Worm (Caenorhabditis elegans) whole organism, young adult: Measurements from ENCODE around the gene C24H10.2.

ENCODE experiments used
- B0336.3 ChIP-seq: fragments of 200-800 bp; sonication (Bioruptor generic); IDR thresholded peaks from 2 replicates; pipeline ENCODE4 v1.3.6; 2022; ENCODE audit warnings: missing genetic modification characterization, missing compliant biosample characterization
- F10E7.11 ChIP-seq: sonication (generic microtip); optimal IDR thresholded peaks from 2 replicates; lab custom pipeline; 2017; ENCODE audit warnings: mild to moderate bottlenecking, missing genetic modification characterization, moderate library complexity, missing compliant biosample characterization
- F39B2.1 ChIP-seq: fragments of 200-800 bp; sonication (Bioruptor generic); IDR thresholded peaks from 2 replicates; pipeline ENCODE4 v1.3.6; 2022; ENCODE audit warnings: missing genetic modification reagents, missing genetic modification characterization, missing compliant biosample characterization
- F57A8.1 ChIP-seq: fragments of 200-800 bp; sonication (Bioruptor generic); optimal IDR thresholded peaks from 2 replicates; lab custom pipeline; 2018; ENCODE audit warnings: mild to moderate bottlenecking, missing genetic modification characterization, moderate library complexity, missing compliant biosample characterization
- K11D2.4 ChIP-seq: fragments of 200-800 bp; sonication (Bioruptor generic); IDR thresholded peaks from 2 replicates; pipeline ENCODE4 v1.3.6; 2022; ENCODE audit warnings: missing genetic modification reagents, missing genetic modification characterization, missing compliant biosample characterization
- T07F8.4 ChIP-seq: sonication (generic microtip); optimal IDR thresholded peaks from 2 replicates; lab custom pipeline; 2016; ENCODE audit warnings: mild to moderate bottlenecking, missing genetic modification characterization, moderate library complexity, missing compliant biosample characterization
- Y53G8AR.9 ChIP-seq: fragments of 200-800 bp; sonication (Bioruptor generic); conservative IDR thresholded peaks from 2 replicates; pipeline ENCODE4 v1.3.6; 2022; ENCODE audit warnings: missing genetic modification reagents, missing genetic modification characterization, missing compliant biosample characterization
- Y67H2A.10 ChIP-seq: fragments of 200-800 bp; sonication (Bioruptor generic); conservative IDR thresholded peaks from 2 replicates; pipeline ENCODE4 v1.3.6; 2022; ENCODE audit warnings: missing genetic modification reagents, missing genetic modification characterization, missing compliant biosample characterization
- ama-1 ChIP-seq, 3 experiments: fragments of 150-350 bp in 1 of 3; sonication (generic microtip) in 2 of 3; optimal IDR thresholded peaks; 2 replicates each; lab custom pipeline; 2014 to 2018; ENCODE audit warnings: missing biosample characterization in 2 of 3, missing genetic modification characterization in 2 of 3, missing genetic modification reagents in 2 of 3
- aptf-3 ChIP-seq: fragments of 200-800 bp; sonication (Bioruptor generic); IDR thresholded peaks from 2 replicates; pipeline ENCODE4 v1.3.6; 2022; ENCODE audit warnings: missing genetic modification characterization, missing compliant biosample characterization
- atf-7 ChIP-seq: sonication (generic microtip); optimal IDR thresholded peaks from 2 replicates; lab custom pipeline; 2017; ENCODE audit warnings: mild to moderate bottlenecking, missing genetic modification characterization, missing compliant biosample characterization
- attf-3 ChIP-seq: fragments of 200-800 bp; sonication (Bioruptor generic); conservative IDR thresholded peaks from 2 replicates; pipeline ENCODE4 v1.3.6; 2022; ENCODE audit warnings: missing genetic modification reagents, missing genetic modification characterization, missing compliant biosample characterization
- cebp-1 ChIP-seq, 2 experiments: fragments of 200-800 bp in 1 of 2; sonication (Bioruptor generic) in 1 of 2; sonication (generic microtip) in 1 of 2; IDR thresholded peaks in 1 of 2; optimal IDR thresholded peaks in 1 of 2; 2 replicates each; pipeline versions ENCODE4 v1.3.6 to Lab custom; 2017 to 2022; ENCODE audit warnings: missing compliant biosample characterization in 2 of 2, missing genetic modification characterization in 2 of 2, mild to moderate bottlenecking in 1 of 2, missing genetic modification reagents in 1 of 2, moderate library complexity in 1 of 2
- cebp-2 ChIP-seq: fragments of 200-800 bp; sonication (Bioruptor generic); IDR thresholded peaks from 2 replicates; pipeline ENCODE4 v1.3.6; 2022; ENCODE audit warnings: missing genetic modification characterization, missing compliant biosample characterization
- ceh-40 ChIP-seq: fragments of 200-800 bp; sonication (Bioruptor generic); IDR thresholded peaks from 2 replicates; pipeline ENCODE4 v1.3.6; 2022; ENCODE audit warnings: missing genetic modification characterization, missing compliant biosample characterization
- ceh-79 ChIP-seq: sonication (generic microtip); optimal IDR thresholded peaks from 2 replicates; lab custom pipeline; 2017; ENCODE audit warnings: mild to moderate bottlenecking, missing genetic modification characterization, missing compliant biosample characterization
- chd-7 ChIP-seq: sonication (generic microtip); optimal IDR thresholded peaks from 2 replicates; lab custom pipeline; 2016; ENCODE audit warnings: mild to moderate bottlenecking, missing genetic modification characterization, moderate library complexity, missing compliant biosample characterization
- dpff-1 ChIP-seq: sonication (generic microtip); optimal IDR thresholded peaks from 2 replicates; lab custom pipeline; 2017; ENCODE audit warnings: mild to moderate bottlenecking, missing genetic modification characterization, missing compliant biosample characterization
- egrh-3 ChIP-seq: fragments of 200-800 bp; sonication (Bioruptor generic); IDR thresholded peaks from 2 replicates; pipeline ENCODE4 v1.3.6; 2022; ENCODE audit warnings: missing genetic modification reagents, missing genetic modification characterization, missing compliant biosample characterization
- ets-4 ChIP-seq: fragments of 200-800 bp; sonication (Bioruptor generic); optimal IDR thresholded peaks from 2 replicates; lab custom pipeline; 2018; ENCODE audit warnings: mild to moderate bottlenecking, missing genetic modification characterization, missing compliant biosample characterization
- fkh-3 ChIP-seq: sonication (generic microtip); optimal IDR thresholded peaks from 2 replicates; lab custom pipeline; 2016; ENCODE audit warnings: mild to moderate bottlenecking, missing genetic modification characterization, missing compliant biosample characterization
- hlh-12 ChIP-seq: sonication (generic microtip); optimal IDR thresholded peaks from 2 replicates; lab custom pipeline; 2016; ENCODE audit warnings: missing genetic modification characterization, missing compliant biosample characterization
- hmg-1.2 ChIP-seq: fragments of 200-800 bp; sonication (Bioruptor generic); IDR thresholded peaks from 2 replicates; pipeline ENCODE4 v1.3.6; 2022; ENCODE audit warnings: missing genetic modification reagents, missing genetic modification characterization, missing compliant biosample characterization
- hsf-1 ChIP-seq: fragments of 200-800 bp; sonication (Bioruptor generic); IDR thresholded peaks from 2 replicates; pipeline ENCODE4 v1.3.6; 2022; ENCODE audit warnings: missing genetic modification reagents, missing genetic modification characterization, missing compliant biosample characterization
- lag-1 ChIP-seq: fragments of 200-800 bp; sonication (Bioruptor generic); IDR thresholded peaks from 2 replicates; pipeline ENCODE4 v1.3.6; 2022; ENCODE audit warnings: missing genetic modification reagents, missing genetic modification characterization, missing compliant biosample characterization
- let-526 ChIP-seq: fragments of 200-800 bp; sonication (Bioruptor generic); IDR thresholded peaks from 2 replicates; pipeline ENCODE4 v1.3.6; 2022; ENCODE audit warnings: missing genetic modification reagents, missing genetic modification characterization, missing compliant biosample characterization
- let-607 ChIP-seq, 2 experiments: fragments of 200-800 bp in 1 of 2; sonication (Bioruptor generic) in 1 of 2; sonication (generic microtip) in 1 of 2; optimal IDR thresholded peaks; 2 replicates each; lab custom pipeline; 2016 to 2018; ENCODE audit warnings: mild to moderate bottlenecking in 2 of 2, missing compliant biosample characterization in 2 of 2, missing genetic modification characterization in 2 of 2, moderate library complexity in 2 of 2, missing genotype in 1 of 2
- madf-3 ChIP-seq: fragments of 200-800 bp; sonication (Bioruptor generic); IDR thresholded peaks from 2 replicates; pipeline ENCODE4 v1.3.6; 2022; ENCODE audit warnings: missing genetic modification reagents, missing genetic modification characterization, missing compliant biosample characterization
- madf-8 ChIP-seq: fragments of 200-800 bp; sonication (Bioruptor generic); conservative IDR thresholded peaks from 2 replicates; pipeline ENCODE4 v1.3.6; 2022; ENCODE audit warnings: missing genetic modification reagents, missing genetic modification characterization, missing compliant biosample characterization
- mel-28 ChIP-seq: sonication (generic microtip); optimal IDR thresholded peaks from 2 replicates; lab custom pipeline; 2016; ENCODE audit warnings: borderline replicate concordance, mild to moderate bottlenecking, missing genetic modification characterization, missing compliant biosample characterization
- nfya-1 ChIP-seq: sonication (generic microtip); optimal IDR thresholded peaks from 2 replicates; lab custom pipeline; 2017; ENCODE audit warnings: antibody characterized with exemption, missing compliant biosample characterization, missing genetic modification characterization, borderline replicate concordance; ENCODE audit not compliant: insufficient read depth
- nfyb-1 ChIP-seq: fragments of 200-800 bp; sonication (Bioruptor generic); IDR thresholded peaks from 2 replicates; pipeline ENCODE4 v1.3.6; 2022; ENCODE audit warnings: missing genetic modification reagents, missing genetic modification characterization, missing compliant biosample characterization
- nhr-120 ChIP-seq: fragments of 200-800 bp; sonication (Bioruptor generic); IDR thresholded peaks from 2 replicates; pipeline ENCODE4 v1.3.6; 2022; ENCODE audit warnings: missing genetic modification characterization, missing compliant biosample characterization
- sea-2 ChIP-seq: fragments of 200-800 bp; sonication (Bioruptor generic); IDR thresholded peaks from 2 replicates; pipeline ENCODE4 v1.3.6; 2022; ENCODE audit warnings: missing genetic modification characterization, missing compliant biosample characterization
- snpc-1.1 ChIP-seq: sonication (generic microtip); optimal IDR thresholded peaks from 2 replicates; lab custom pipeline; 2017; ENCODE audit warnings: missing genetic modification characterization, mild to moderate bottlenecking, missing compliant biosample characterization, antibody characterized with exemption, moderate library complexity, missing genotype, missing genetic modification reagents; ENCODE audit not compliant: insufficient read depth
- snpc-3.4 ChIP-seq: sonication (generic microtip); optimal IDR thresholded peaks from 2 replicates; lab custom pipeline; 2017; ENCODE audit warnings: missing genetic modification characterization, mild to moderate bottlenecking, missing compliant biosample characterization, antibody characterized with exemption, moderate library complexity, missing genotype, missing genetic modification reagents
- snpc-4 ChIP-seq, 5 experiments: fragments of 150-350 bp in 1 of 5; sonication (generic microtip) in 4 of 5; optimal IDR thresholded peaks; 2 replicates each; lab custom pipeline; 2014 to 2018; ENCODE audit warnings: missing genetic modification characterization in 5 of 5, missing biosample characterization in 3 of 5, antibody characterized with exemption in 2 of 5, mild to moderate bottlenecking in 2 of 5, missing compliant biosample characterization in 2 of 5, missing genotype in 2 of 5, moderate library complexity in 2 of 5, missing genetic modification reagents in 1 of 5
- somi-1 ChIP-seq: fragments of 200-800 bp; sonication (Bioruptor generic); optimal IDR thresholded peaks from 2 replicates; lab custom pipeline; 2018; ENCODE audit warnings: mild to moderate bottlenecking, missing genetic modification characterization, missing compliant biosample characterization
- sptf-2 ChIP-seq: fragments of 200-800 bp; sonication (Bioruptor generic); optimal IDR thresholded peaks from 2 replicates; lab custom pipeline; 2018; ENCODE audit warnings: mild to moderate bottlenecking, missing genetic modification characterization, missing compliant biosample characterization
- xnd-1 ChIP-seq: sonication (generic microtip); optimal IDR thresholded peaks from 2 replicates; lab custom pipeline; 2016; ENCODE audit warnings: missing genotype, missing genetic modification reagents, missing genetic modification characterization, missing compliant biosample characterization
- ztf-22 ChIP-seq: fragments of 200-800 bp; sonication (Bioruptor generic); optimal IDR thresholded peaks from 2 replicates; lab custom pipeline; 2018; ENCODE audit warnings: mild to moderate bottlenecking, missing genetic modification characterization, moderate library complexity, missing compliant biosample characterization
- ztf-26 ChIP-seq: sonication (generic microtip); optimal IDR thresholded peaks from 2 replicates; lab custom pipeline; 2017; ENCODE audit warnings: missing genetic modification characterization, missing compliant biosample characterization

C24H10.2 gene

ce11 chrX:5073895-5074294 is 9.5 kb downstream of the C24H10.2 start:
- TF ChIP-seq atf-7: no peak
- no peak for TF ChIP-seq sptf-2 (GFP tag; lab: Kevin White, UChicago)
- TF ChIP-seq fkh-3 (tag; lab: Kevin White, UChicago): no peak
- no peak for TF ChIP-seq mel-28 (tag; lab: Kevin White, UChicago)
- no peak for TF ChIP-seq hlh-12 (tag; lab: Kevin White, UChicago)
- no peak for TF ChIP-seq nfya-1
- TF ChIP-seq dpff-1 (tag; lab: Kevin White, UChicago): no peak
- TF ChIP-seq F39B2.1: no peak
- TF ChIP-seq ets-4: no peak
- TF ChIP-seq somi-1 (GFP tag; lab: Kevin White, UChicago): no peak
- TF ChIP-seq nhr-120 (GFP tag; lab: Robert Waterston, UW): no peak

- no peak for TF ChIP-seq nhr-120 (GFP tag; lab: Robert Waterston, UW)
- TF ChIP-seq lag-1 (GFP tag; lab: Robert Waterston, UW): no peak
These were observed 11.1 kb downstream of the C24H10.2 start for ce11 chrX:5075538-5075937.

- TF ChIP-seq attf-3 (GFP tag; lab: Robert Waterston, UW): no peak
- TF ChIP-seq madf-3 (GFP tag; lab: Robert Waterston, UW): no peak
- no peak for TF ChIP-seq T07F8.4 (tag; lab: Kevin White, UChicago)
- TF ChIP-seq F10E7.11: no peak
- no peak for TF ChIP-seq snpc-3.4 (tag; lab: Kevin White, UChicago)
- TF ChIP-seq let-607 (tag; optimal IDR thresholded peaks at IDR 0.05; lab: Kevin White, UChicago): peak in 1 of 2 experiments; percentile 81
- TF ChIP-seq ama-1 (optimal IDR thresholded peaks at IDR 0.05; lab: Kevin White, UChicago): no peak
- TF ChIP-seq ama-1 (GFP tag; optimal IDR thresholded peaks at IDR 0.05; lab: Kevin White, UChicago): no peak
- no peak for TF ChIP-seq mel-28 (tag; lab: Kevin White, UChicago)
- peak; percentile 19 for TF ChIP-seq chd-7 (tag; lab: Kevin White, UChicago)
- TF ChIP-seq snpc-1.1: no peak
- no peak for TF ChIP-seq K11D2.4 (GFP tag; lab: Robert Waterston, UW)
- TF ChIP-seq F57A8.1: no peak
- TF ChIP-seq cebp-1 (GFP tag; IDR thresholded peaks at IDR 0.05; lab: Robert Waterston, UW): no peak
- no peak for TF ChIP-seq cebp-1 (tag; optimal IDR thresholded peaks at IDR 0.05; lab: Kevin White, UChicago)
- TF ChIP-seq snpc-4 (GFP tag; optimal IDR thresholded peaks at IDR 0.05; lab: Kevin White, UChicago): no peak
- TF ChIP-seq snpc-4 (tag; optimal IDR thresholded peaks at IDR 0.05; lab: Kevin White, UChicago): peak in 1 of 4 experiments; percentile 13
- TF ChIP-seq ceh-40 (GFP tag; lab: Robert Waterston, UW): no peak
- TF ChIP-seq aptf-3 (GFP tag; lab: Robert Waterston, UW): no peak
- TF ChIP-seq hmg-1.2: no peak
- TF ChIP-seq ceh-79: no peak
- peak; percentile 27; the same call in 1 of the 2 replicates for TF ChIP-seq B0336.3 (GFP tag; lab: Robert Waterston, UW)
- peak; percentile 66 for TF ChIP-seq ztf-26 (tag; lab: Kevin White, UChicago)
- TF ChIP-seq nfyb-1: peak; percentile 40; the same call in 1 of the 2 replicates
- TF ChIP-seq let-526 (GFP tag; lab: Robert Waterston, UW): no peak
- no peak for TF ChIP-seq madf-8 (GFP tag; lab: Robert Waterston, UW)
- no peak for TF ChIP-seq xnd-1 (tag; lab: Kevin White, UChicago)
- TF ChIP-seq ztf-22 (GFP tag; lab: Kevin White, UChicago): no peak
- no peak for TF ChIP-seq sea-2
- TF ChIP-seq egrh-3 (GFP tag; lab: Robert Waterston, UW): peak; percentile 45
- TF ChIP-seq atf-7: peak; percentile 28
- no peak for TF ChIP-seq cebp-2 (GFP tag; lab: Robert Waterston, UW)
- TF ChIP-seq Y53G8AR.9 (GFP tag; lab: Robert Waterston, UW): no peak
- TF ChIP-seq Y67H2A.10 (GFP tag; lab: Robert Waterston, UW): no peak
- TF ChIP-seq hsf-1 (GFP tag; lab: Robert Waterston, UW): no peak
- no peak for TF ChIP-seq lag-1 (GFP tag; lab: Robert Waterston, UW)
These were observed 13.4 kb downstream of the C24H10.2 start, which contains the start of gene cal-5 for ce11 chrX:5077696-5078343. Gene cal-5, minus strand, starts transcription at chrX:5077961.
